Fruit fly (Drosophila melanogaster) whole organism, embryonic: Measurements from ENCODE around the gene CG34347.

Experiments used
- Adf1 ChIP-seq: fragments of 200-800 bp; sonication (Bioruptor generic); IDR thresholded peaks from 2 replicates; pipeline ENCODE4 v1.3.6; 2022; ENCODE audit warnings: missing biosample characterization, missing genetic modification characterization
- Atf6 ChIP-seq: fragments of 200-800 bp; sonication (Bioruptor generic); IDR thresholded peaks from 2 replicates; pipeline ENCODE4 v1.3.6; 2022; ENCODE audit warnings: missing biosample characterization, missing genetic modification characterization
- CG11085 ChIP-seq: fragments of 200-800 bp; sonication (Bioruptor generic); IDR thresholded peaks from 2 replicates; pipeline ENCODE4 v1.3.6; 2022; ENCODE audit warnings: missing biosample characterization, missing genetic modification characterization
- CG11504 ChIP-seq: fragments of 200-800 bp; sonication (Bioruptor generic); optimal IDR thresholded peaks from 3 replicates; lab custom pipeline; 2019; ENCODE audit warnings: missing biosample characterization, mild to moderate bottlenecking, missing genetic modification characterization, moderate library complexity
- CG11695 ChIP-seq: fragments of 200-800 bp; sonication (Bioruptor generic); IDR thresholded peaks from 3 replicates; pipeline ENCODE4 v1.3.6; 2022; ENCODE audit warnings: missing biosample characterization, missing genetic modification characterization
- CG13894 ChIP-seq: fragments of 200-800 bp; sonication (Bioruptor generic); optimal IDR thresholded peaks from 3 replicates; lab custom pipeline; 2018; ENCODE audit warnings: missing biosample characterization, mild to moderate bottlenecking, missing genetic modification characterization, moderate library complexity
- CG14441 ChIP-seq: fragments of 200-800 bp; sonication (Bioruptor generic); IDR thresholded peaks from 2 replicates; pipeline ENCODE4 v1.3.6; 2022; ENCODE audit warnings: missing biosample characterization, missing genetic modification characterization
- CG15073 ChIP-seq: fragments of 200-800 bp; sonication (Bioruptor generic); optimal IDR thresholded peaks from 2 replicates; lab custom pipeline; 2016; ENCODE audit warnings: missing biosample characterization, missing genetic modification characterization
- CG15269 ChIP-seq: fragments of 200-800 bp; sonication (Bioruptor generic); optimal IDR thresholded peaks from 2 replicates; lab custom pipeline; 2018; ENCODE audit warnings: missing biosample characterization, mild to moderate bottlenecking, missing genetic modification characterization, moderate library complexity
- CG17359 ChIP-seq: fragments of 200-800 bp; sonication (Bioruptor generic); optimal IDR thresholded peaks from 3 replicates; lab custom pipeline; 2018; ENCODE audit warnings: missing biosample characterization, mild to moderate bottlenecking, missing genetic modification characterization, moderate library complexity
- CG17385 ChIP-seq: fragments of 200-800 bp; sonication (Bioruptor generic); optimal IDR thresholded peaks from 3 replicates; lab custom pipeline; 2018; ENCODE audit warnings: missing biosample characterization, mild to moderate bottlenecking, missing genetic modification characterization
- CG1792 ChIP-seq: fragments of 200-800 bp; sonication (Bioruptor generic); optimal IDR thresholded peaks from 2 replicates; lab custom pipeline; 2016; ENCODE audit warnings: missing biosample characterization, missing genetic modification characterization
- CG18764 ChIP-seq: fragments of 200-800 bp; sonication (Bioruptor generic); optimal IDR thresholded peaks from 3 replicates; lab custom pipeline; 2016; ENCODE audit warnings: missing biosample characterization, missing genetic modification characterization
- CG2199 ChIP-seq: fragments of 200-800 bp; sonication (Bioruptor generic); IDR thresholded peaks from 3 replicates; pipeline ENCODE4 v1.3.6; 2022; ENCODE audit warnings: missing biosample characterization, missing genetic modification characterization
- CG2678 ChIP-seq: fragments of 200-800 bp; sonication (Bioruptor generic); optimal IDR thresholded peaks from 3 replicates; lab custom pipeline; 2019; ENCODE audit warnings: missing biosample characterization, mild to moderate bottlenecking, missing genetic modification characterization, moderate library complexity
- CG2889 ChIP-seq: fragments of 200-800 bp; sonication (Bioruptor generic); IDR thresholded peaks from 3 replicates; pipeline ENCODE4 v1.3.6; 2022; ENCODE audit warnings: missing biosample characterization, missing genetic modification characterization
- CG31365 ChIP-seq: fragments of 200-800 bp; sonication (Bioruptor generic); optimal IDR thresholded peaks from 2 replicates; lab custom pipeline; 2018; ENCODE audit warnings: missing biosample characterization, mild to moderate bottlenecking, missing genetic modification characterization
- CG31388 ChIP-seq: fragments of 200-800 bp; sonication (Bioruptor generic); optimal IDR thresholded peaks from 2 replicates; lab custom pipeline; 2016; ENCODE audit warnings: missing biosample characterization, missing genetic modification characterization
- CG5180 ChIP-seq: fragments of 200-800 bp; sonication (Bioruptor generic); optimal IDR thresholded peaks from 3 replicates; lab custom pipeline; 2017; ENCODE audit warnings: missing biosample characterization, missing genetic modification characterization, mild to moderate bottlenecking, moderate library complexity, missing genetic modification reagents
- CG6854 ChIP-seq: fragments of 200-800 bp; sonication (Bioruptor generic); optimal IDR thresholded peaks from 3 replicates; lab custom pipeline; 2017; ENCODE audit warnings: missing biosample characterization, mild to moderate bottlenecking, missing genetic modification characterization
- CG7839 ChIP-seq: fragments of 200-800 bp; sonication (Bioruptor generic); optimal IDR thresholded peaks from 3 replicates; lab custom pipeline; 2018; ENCODE audit warnings: missing biosample characterization, mild to moderate bottlenecking, missing genetic modification characterization, moderate library complexity
- CTCF ChIP-seq: fragments of 200-800 bp; sonication (Bioruptor generic); optimal IDR thresholded peaks from 2 replicates; lab custom pipeline; 2017; ENCODE audit warnings: missing biosample characterization, mild to moderate bottlenecking, missing genetic modification characterization, moderate library complexity
- Doc3 ChIP-seq: fragments of 200-800 bp; sonication (Bioruptor generic); IDR thresholded peaks from 3 replicates; pipeline ENCODE4 v1.3.6; 2022; ENCODE audit warnings: missing biosample characterization, missing genetic modification characterization; ENCODE audit not compliant: partially characterized antibody
- E2f1 ChIP-seq: fragments of 200-800 bp; sonication (Bioruptor generic); IDR thresholded peaks from 2 replicates; pipeline ENCODE4 v1.3.6; 2022; ENCODE audit warnings: missing biosample characterization, missing genetic modification characterization
- ERR ChIP-seq: fragments of 200-800 bp; sonication (Bioruptor generic); optimal IDR thresholded peaks from 2 replicates; lab custom pipeline; 2016; ENCODE audit warnings: missing biosample characterization, missing genetic modification characterization
- Ets65A ChIP-seq: fragments of 200-800 bp; sonication (Bioruptor generic); peaks from one replicate; lab custom pipeline; 2016; ENCODE audit warnings: missing biosample characterization, missing genetic modification characterization
- Gsc ChIP-seq: fragments of 200-800 bp; sonication (Bioruptor generic); IDR thresholded peaks from 2 replicates; pipeline ENCODE4 v1.3.6; 2022; ENCODE audit warnings: missing biosample characterization, missing genetic modification characterization
- Jarid2 ChIP-seq: fragments of 200-800 bp; sonication (Bioruptor generic); optimal IDR thresholded peaks from 3 replicates; lab custom pipeline; 2017; ENCODE audit warnings: mild to moderate bottlenecking, missing biosample characterization, missing genetic modification reagents, missing genetic modification characterization
- MBD-R2 ChIP-seq: fragments of 200-800 bp; sonication (Bioruptor generic); IDR thresholded peaks from 2 replicates; pipeline ENCODE4 v1.3.6; 2022; ENCODE audit warnings: missing biosample characterization, missing genetic modification characterization
- NK7.1 ChIP-seq: fragments of 200-800 bp; sonication (Bioruptor generic); optimal IDR thresholded peaks from 3 replicates; lab custom pipeline; 2016; ENCODE audit warnings: missing biosample characterization, missing genetic modification characterization
- Nf-YB ChIP-seq: fragments of 200-800 bp; sonication (Bioruptor generic); optimal IDR thresholded peaks from 3 replicates; lab custom pipeline; 2019; ENCODE audit warnings: missing biosample characterization, mild to moderate bottlenecking, missing genetic modification characterization, moderate library complexity
- Sin3A ChIP-seq: fragments of >200 bp; optimal IDR thresholded peaks from 2 replicates; lab custom pipeline; 2018
- btn ChIP-seq: fragments of 200-800 bp; sonication (Bioruptor generic); optimal IDR thresholded peaks from 2 replicates; lab custom pipeline; 2016; ENCODE audit warnings: missing biosample characterization, missing genetic modification characterization
- croc ChIP-seq: fragments of 200-800 bp; sonication (Bioruptor generic); conservative IDR thresholded peaks from 3 replicates; pipeline ENCODE4 v1.3.6; 2022; ENCODE audit warnings: missing biosample characterization, missing genetic modification characterization
- gfzf ChIP-seq: fragments of 200-800 bp; sonication (Bioruptor generic); optimal IDR thresholded peaks from 2 replicates; lab custom pipeline; 2016; ENCODE audit warnings: missing biosample characterization, mild to moderate bottlenecking, missing genetic modification characterization, moderate library complexity
- lola ChIP-seq, 3 experiments: fragments of >200 bp in 2 of 3; fragments of 200-800 bp in 1 of 3; sonication (Bioruptor generic) in 1 of 3; optimal IDR thresholded peaks; 2 replicates each; lab custom pipeline; 2017 to 2019; ENCODE audit warnings: missing biosample characterization in 3 of 3, missing genetic modification characterization in 3 of 3, mild to moderate bottlenecking in 1 of 3, moderate library complexity in 1 of 3
- mld ChIP-seq: fragments of 200-800 bp; sonication (Bioruptor generic); IDR thresholded peaks from 3 replicates; pipeline ENCODE4 v1.3.6; 2022; ENCODE audit warnings: missing biosample characterization, missing genetic modification characterization; ENCODE audit not compliant: partially characterized antibody
- nerfin-2 ChIP-seq: fragments of 200-800 bp; sonication (Bioruptor generic); IDR thresholded peaks from 2 replicates; pipeline ENCODE4 v1.3.6; 2022; ENCODE audit warnings: missing biosample characterization, missing genetic modification characterization; ENCODE audit not compliant: partially characterized antibody
- org-1 ChIP-seq: fragments of 200-800 bp; sonication (Bioruptor generic); optimal IDR thresholded peaks from 2 replicates; lab custom pipeline; 2017; ENCODE audit warnings: missing biosample characterization, missing genetic modification characterization
- p53 ChIP-seq: fragments of 200-800 bp; sonication (Bioruptor generic); optimal IDR thresholded peaks from 2 replicates; lab custom pipeline; 2016; ENCODE audit warnings: missing biosample characterization, missing genetic modification characterization
- pan ChIP-seq, 4 experiments: fragments of >200 bp in 3 of 4; fragments of 200-800 bp in 1 of 4; sonication (Bioruptor generic) in 1 of 4; optimal IDR thresholded peaks in 3 of 4; IDR thresholded peaks in 1 of 4; 2 replicates each; pipeline versions ENCODE4 v1.3.6 to Lab custom; 2017 to 2022; ENCODE audit warnings: missing biosample characterization in 2 of 4, missing genetic modification characterization in 2 of 4, mixed read lengths in 1 of 4
- pita ChIP-seq: fragments of 200-800 bp; sonication (Bioruptor generic); optimal IDR thresholded peaks from 2 replicates; lab custom pipeline; 2017; ENCODE audit warnings: missing biosample characterization, mild to moderate bottlenecking, missing genetic modification characterization
- prd ChIP-seq, 3 experiments: fragments of >200 bp in 2 of 3; fragments of 200-800 bp in 1 of 3; sonication (Bioruptor generic) in 1 of 3; optimal IDR thresholded peaks in 2 of 3; IDR thresholded peaks in 1 of 3; 2 replicates in 2 of 3; 3 replicates in 1 of 3; pipeline versions ENCODE4 v1.3.6 to Lab custom; 2017 to 2022; ENCODE audit warnings: missing biosample characterization in 1 of 3, missing genetic modification characterization in 1 of 3
- pum ChIP-seq: fragments of 200-800 bp; sonication (Bioruptor generic); optimal IDR thresholded peaks from 2 replicates; lab custom pipeline; 2016; ENCODE audit warnings: missing biosample characterization, missing genetic modification characterization
- sqz ChIP-seq: fragments of 200-800 bp; sonication (Bioruptor generic); optimal IDR thresholded peaks from 3 replicates; lab custom pipeline; 2018; ENCODE audit warnings: missing biosample characterization, mild to moderate bottlenecking, missing genetic modification characterization
- tin ChIP-seq: fragments of 200-800 bp; sonication (Bioruptor generic); optimal IDR thresholded peaks from 3 replicates; lab custom pipeline; 2016; ENCODE audit warnings: missing biosample characterization, missing genetic modification characterization
- toy ChIP-seq: fragments of 200-800 bp; sonication (Bioruptor generic); IDR thresholded peaks from 2 replicates; pipeline ENCODE4 v1.3.6; 2022; ENCODE audit warnings: missing biosample characterization, missing genetic modification characterization
- wor ChIP-seq: fragments of 200-800 bp; sonication (Bioruptor generic); IDR thresholded peaks from 2 replicates; pipeline ENCODE4 v1.3.6; 2022; ENCODE audit warnings: missing biosample characterization, missing genetic modification characterization
- yki ChIP-seq: fragments of >200 bp; optimal IDR thresholded peaks from 3 replicates; lab custom pipeline; 2018
- zfh1 ChIP-seq: fragments of 200-800 bp; sonication (Bioruptor generic); IDR thresholded peaks from 3 replicates; pipeline ENCODE4 v1.3.6; 2022; ENCODE audit warnings: missing biosample characterization, missing genetic modification characterization
- zfh2 ChIP-seq: fragments of 200-800 bp; sonication (Bioruptor generic); optimal IDR thresholded peaks from 2 replicates; lab custom pipeline; 2016; ENCODE audit warnings: missing biosample characterization, missing genetic modification characterization

The CG34347 gene

dm6 chr3R:31384108-31384507 is 73.2 kb downstream of the CG34347 start (continued):
- TF ChIP-seq Doc3 (GFP tag; lab: Robert Waterston, UW) (no peak), CG2678 (tag; lab: Kevin White, UChicago) (peak; percentile 96), pita (GFP tag; lab: Kevin White, UChicago) (no peak), CG11695 (peak; percentile 98), prd (optimal IDR thresholded peaks at IDR 0.05; lab: Kevin White, UChicago) (no peak), prd (GFP tag; IDR thresholded peaks at IDR 0.05; lab: Robert Waterston, UW) (peak; percentile 99), yki (lab: Kevin White, UChicago) (no peak), mld (no peak), MBD-R2 (GFP tag; lab: Robert Waterston, UW) (peak; percentile 97), toy (peak; percentile 94), NK7.1 (peak; percentile 98), pum (GFP tag; lab: Kevin White, UChicago) (peak; percentile 99), wor (GFP tag; lab: Robert Waterston, UW) (peak; percentile 95), CG1792 (GFP tag; lab: Kevin White, UChicago) (peak; percentile 96), CG31388 (peak; percentile 87), CG31365 (peak; percentile 77), CG2889 (peak; percentile 96), Nf-YB (GFP tag; lab: Kevin White, UChicago) (peak; percentile 85), CG13894 (tag; lab: Kevin White, UChicago) (peak; percentile 94), E2f1 (GFP tag; lab: Robert Waterston, UW) (peak; percentile 98), CG5180 (GFP tag; lab: Kevin White, UChicago) (peak; percentile 100), CG6854 (peak; percentile 92), CG2199 (GFP tag; lab: Robert Waterston, UW) (peak; percentile 97), CG15073 (GFP tag; lab: Kevin White, UChicago) (peak; percentile 77), lola (GFP tag; optimal IDR thresholded peaks at IDR 0.05; lab: Kevin White, UChicago) (peak in 1 of 3 experiments; percentile 91), Sin3A (lab: Kevin White, UChicago) (no peak), Gsc (GFP tag; lab: Robert Waterston, UW) (peak; percentile 96), croc (GFP tag; lab: Robert Waterston, UW) (peak; percentile 98), btn (GFP tag; lab: Kevin White, UChicago) (peak; percentile 94), CG14441 (GFP tag; lab: Robert Waterston, UW) (peak; percentile 99), CG17359 (tag; lab: Kevin White, UChicago) (peak; percentile 97), Jarid2 (peak; percentile 85), tin (GFP tag; lab: Kevin White, UChicago) (peak; percentile 96), sqz (GFP tag; lab: Kevin White, UChicago) (peak; percentile 57), ERR (GFP tag; lab: Kevin White, UChicago) (peak; percentile 96), pan (optimal IDR thresholded peaks at IDR 0.05; lab: Kevin White, UChicago) (no peak), pan (GFP tag; optimal IDR thresholded peaks at IDR 0.05 in 1 of 2, IDR thresholded peaks at IDR 0.05 in 1 of 2) (peak in 1 of 2 experiments; percentile 98), CG17385 (GFP tag; lab: Kevin White, UChicago) (peak; percentile 90), zfh2 (GFP tag; lab: Kevin White, UChicago) (peak; percentile 99), Atf6 (GFP tag; lab: Robert Waterston, UW) (peak; percentile 98), CG11085 (peak; percentile 96), gfzf (GFP tag; lab: Kevin White, UChicago) (peak; percentile 17), zfh1 (GFP tag; lab: Robert Waterston, UW) (peak; percentile 98), CG18764 (peak; percentile 94), CG7839 (tag; lab: Kevin White, UChicago) (peak; percentile 97), nerfin-2 (GFP tag; lab: Robert Waterston, UW) (no peak), p53 (peak; percentile 94), Ets65A (peak; percentile 99), CG11504 (tag; lab: Kevin White, UChicago) (peak; percentile 96), org-1 (peak; percentile 98), Adf1 (GFP tag; lab: Robert Waterston, UW) (peak; percentile 84), CG15269 (tag; lab: Kevin White, UChicago) (peak; percentile 97), CTCF (GFP tag; lab: Kevin White, UChicago) (peak; percentile 50)
